Worm (Caenorhabditis elegans) whole organism, early embryonic: ENCODE results near the gene R08A2.2.
A peak's percentile ranks its signal among the peaks of the same experiment; 100 is the strongest.

ENCODE experiments used
- B0310.2 ChIP-seq: sonication (generic microtip); optimal IDR thresholded peaks from 2 replicates; lab custom pipeline; 2016; ENCODE audit warnings: mild to moderate bottlenecking, missing genetic modification characterization, missing compliant biosample characterization
- F13C5.2 ChIP-seq: sonication (generic microtip); optimal IDR thresholded peaks from 2 replicates; lab custom pipeline; 2017; ENCODE audit warnings: mild to moderate bottlenecking, missing genetic modification characterization, inconsistent platforms, missing compliant biosample characterization
- aly-1 ChIP-seq: sonication (generic microtip); optimal IDR thresholded peaks from 2 replicates; lab custom pipeline; 2016; ENCODE audit warnings: missing genetic modification characterization, missing compliant biosample characterization
- ama-1 ChIP-seq: fragments of 150-350 bp; optimal IDR thresholded peaks from 2 replicates; lab custom pipeline; 2014
- ceh-13 ChIP-seq: fragments of 200-800 bp; sonication (Bioruptor generic); optimal IDR thresholded peaks from 2 replicates; lab custom pipeline; 2018; ENCODE audit warnings: mild to moderate bottlenecking, missing genetic modification characterization, missing compliant biosample characterization
- ceh-36 ChIP-seq: sonication (generic microtip); optimal IDR thresholded peaks from 2 replicates; lab custom pipeline; 2016; ENCODE audit warnings: missing genetic modification characterization, inconsistent platforms, missing compliant biosample characterization
- ets-7 ChIP-seq: sonication (generic microtip); optimal IDR thresholded peaks from 2 replicates; lab custom pipeline; 2016; ENCODE audit warnings: missing genotype, missing genetic modification characterization, missing compliant biosample characterization
- flt-1 ChIP-seq: fragments of 200-800 bp; sonication (Bioruptor generic); IDR thresholded peaks from 2 replicates; pipeline ENCODE4 v1.3.6; 2022; ENCODE audit warnings: missing genetic modification characterization, missing compliant biosample characterization
- hmbx-1 ChIP-seq: sonication (generic microtip); optimal IDR thresholded peaks from 2 replicates; lab custom pipeline; 2016; ENCODE audit warnings: mild to moderate bottlenecking, missing genetic modification characterization, missing compliant biosample characterization
- hmg-4 ChIP-seq: fragments of 200-800 bp; sonication (Bioruptor generic); optimal IDR thresholded peaks from 2 replicates; lab custom pipeline; 2018; ENCODE audit warnings: mild to moderate bottlenecking, missing genetic modification characterization, missing compliant biosample characterization
- hnd-1 ChIP-seq: sonication (generic microtip); optimal IDR thresholded peaks from 2 replicates; lab custom pipeline; 2016; ENCODE audit warnings: missing genetic modification characterization, missing compliant biosample characterization
- pes-1 ChIP-seq: fragments of 200-800 bp; sonication (Bioruptor generic); IDR thresholded peaks from 2 replicates; pipeline ENCODE4 v1.3.6; 2022; ENCODE audit warnings: missing genetic modification reagents, missing genetic modification characterization, missing compliant biosample characterization
- scrt-1 ChIP-seq: fragments of 200-800 bp; sonication (Bioruptor generic); IDR thresholded peaks from 2 replicates; pipeline ENCODE4 v1.3.6; 2022; ENCODE audit warnings: missing genetic modification characterization, missing compliant biosample characterization
- sea-1 ChIP-seq: fragments of 200-800 bp; sonication (Bioruptor generic); conservative IDR thresholded peaks from 2 replicates; pipeline ENCODE4 v1.3.6; 2022; ENCODE audit warnings: missing genetic modification characterization, missing compliant biosample characterization
- tbx-11 ChIP-seq: fragments of 200-800 bp; sonication (Bioruptor generic); IDR thresholded peaks from 2 replicates; pipeline ENCODE4 v1.3.6; 2022; ENCODE audit warnings: missing genetic modification characterization, missing compliant biosample characterization
- tbx-37 ChIP-seq: fragments of 200-800 bp; sonication (Bioruptor generic); conservative IDR thresholded peaks from 2 replicates; pipeline ENCODE4 v1.3.6; 2022; ENCODE audit warnings: missing genetic modification reagents, missing genetic modification characterization, missing compliant biosample characterization
- tra-4 ChIP-seq: sonication (generic microtip); optimal IDR thresholded peaks from 2 replicates; lab custom pipeline; 2017; ENCODE audit warnings: missing genetic modification characterization, missing compliant biosample characterization

Gene R08A2.2

ce11 chrV:14696604-14697307 is 18.8 kb downstream of the R08A2.2 start, which contains the start of gene unc-112:
Gene unc-112 (minus strand): TSS chrV:14696654.
- no peak for TF ChIP-seq ceh-36
- TF ChIP-seq F13C5.2 (tag; lab: Kevin White, UChicago), result peak; percentile 79
- TF ChIP-seq hmg-4, result peak; percentile 91
- no peak for TF ChIP-seq ama-1 (lab: Kevin White, UChicago)
- TF ChIP-seq tbx-11 (GFP tag; lab: Robert Waterston, UW), result 0 out of 2 replicates have a peak, but pooled peaks have one; percentile 12
- no peak for TF ChIP-seq tra-4
- no peak; the same call in 1 of the 2 replicates for TF ChIP-seq pes-1
- no peak for TF ChIP-seq sea-1 (GFP tag; lab: Robert Waterston, UW)
- TF ChIP-seq aly-1, result peak; percentile 87
- TF ChIP-seq hmbx-1 (tag; lab: Kevin White, UChicago), result no peak
- TF ChIP-seq tbx-37 (GFP tag; lab: Robert Waterston, UW), result 0 out of 2 replicates have a peak, but pooled peaks have one; percentile 4
- no peak for TF ChIP-seq B0310.2 (tag; lab: Kevin White, UChicago)
- peak; percentile 45 for TF ChIP-seq ets-7
- no peak for TF ChIP-seq scrt-1 (GFP tag; lab: Robert Waterston, UW)
- no peak for TF ChIP-seq hnd-1
- TF ChIP-seq ceh-13 (GFP tag; lab: Kevin White, UChicago), result no peak
- no peak for TF ChIP-seq flt-1

ce11 chrV:14695713-14696112 is 19.8 kb downstream of the R08A2.2 start:
- no peak for TF ChIP-seq ceh-13 (GFP tag; lab: Kevin White, UChicago)
- TF ChIP-seq sea-1 (GFP tag; lab: Robert Waterston, UW), result no peak
- no peak for TF ChIP-seq ama-1 (lab: Kevin White, UChicago)
- no peak for TF ChIP-seq hmbx-1 (tag; lab: Kevin White, UChicago)
- TF ChIP-seq ceh-36, result no peak
- no peak for TF ChIP-seq ets-7
- no peak for TF ChIP-seq scrt-1 (GFP tag; lab: Robert Waterston, UW)
- no peak for TF ChIP-seq aly-1
- TF ChIP-seq flt-1, result no peak
- no peak for TF ChIP-seq tra-4
- no peak for TF ChIP-seq B0310.2 (tag; lab: Kevin White, UChicago)
- TF ChIP-seq F13C5.2 (tag; lab: Kevin White, UChicago), result no peak
- TF ChIP-seq hmg-4, result no peak
- TF ChIP-seq tbx-11 (GFP tag; lab: Robert Waterston, UW), result no peak
- no peak for TF ChIP-seq hnd-1
- no peak for TF ChIP-seq tbx-37 (GFP tag; lab: Robert Waterston, UW)
- no peak for TF ChIP-seq pes-1

ce11 chrV:14689060-14689750 is 26.3 kb downstream of the R08A2.2 start, which contains the start of gene gasr-8:
Gene gasr-8 (plus strand): TSS chrV:14689110.
- TF ChIP-seq tbx-11 (GFP tag; lab: Robert Waterston, UW), result peak; percentile 73; the same call in 1 of the 2 replicates
- no peak for TF ChIP-seq ama-1 (lab: Kevin White, UChicago)
- peak; percentile 84 for TF ChIP-seq flt-1
- TF ChIP-seq tra-4, result peak; percentile 40
- peak; percentile 32 for TF ChIP-seq hnd-1
- peak; percentile 57 for TF ChIP-seq aly-1
- TF ChIP-seq tbx-37 (GFP tag; lab: Robert Waterston, UW), result peak; percentile 64
- TF ChIP-seq ceh-36, result no peak
- TF ChIP-seq ets-7, result no peak
- TF ChIP-seq hmbx-1 (tag; lab: Kevin White, UChicago), result no peak
- peak; percentile 26 for TF ChIP-seq hmg-4
- TF ChIP-seq F13C5.2 (tag; lab: Kevin White, UChicago), result no peak
- TF ChIP-seq scrt-1 (GFP tag; lab: Robert Waterston, UW), result 0 out of 2 replicates have a peak, but pooled peaks have one; percentile 72
- peak; percentile 58 for TF ChIP-seq ceh-13 (GFP tag; lab: Kevin White, UChicago)
- TF ChIP-seq B0310.2 (tag; lab: Kevin White, UChicago), result peak; percentile 43
- TF ChIP-seq pes-1, result peak; percentile 84
- TF ChIP-seq sea-1 (GFP tag; lab: Robert Waterston, UW), result peak; percentile 79

ce11 chrV:14688097-14688912 is 27.2 kb downstream of the R08A2.2 start, which contains the start of gene C47E8.11:
Gene C47E8.11 (plus strand): TSS chrV:14688616.
- TF ChIP-seq hmbx-1 (tag; lab: Kevin White, UChicago) (no peak), ama-1 (lab: Kevin White, UChicago) (peak; percentile 58), ets-7 (peak; percentile 30)

ce11 chrV:14687106-14687964 is 28.2 kb downstream of the R08A2.2 start:
- TF ChIP-seq aly-1 (no peak), scrt-1 (GFP tag; lab: Robert Waterston, UW) (0 out of 2 replicates have a peak, but pooled peaks have one; percentile 41), flt-1 (peak; percentile 26; the same call in 1 of the 2 replicates)
